Fruit fly (Drosophila melanogaster): ENCODE measurements around the gene Cdep.

The Cdep gene

DNA sequence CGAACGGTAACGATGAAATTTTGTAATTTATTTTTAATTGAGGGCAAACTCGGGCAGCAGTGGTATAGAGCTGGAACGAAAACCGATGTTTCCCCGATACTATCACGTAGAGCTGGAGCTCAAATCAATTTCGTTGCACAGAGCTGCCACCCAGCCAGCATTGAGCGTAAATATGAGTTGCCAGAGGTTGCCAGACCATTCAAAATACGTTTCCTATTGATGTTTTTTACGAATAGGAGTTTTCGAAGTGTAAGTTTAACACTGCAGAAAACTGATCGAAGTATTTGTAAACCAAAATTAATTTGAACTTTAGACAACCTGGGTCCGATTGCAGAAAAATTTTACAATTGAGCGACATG is 42.2 kb downstream of the Cdep start, which contains the start of gene Ubc6 (continued):
- TF ChIP-seq gcm2 (GFP tag; optimal IDR thresholded peaks at IDR 0.05) (peak; percentile 34), lab (GFP tag; optimal IDR thresholded peaks at IDR 0.05) (peak; percentile 74), CG7556 (GFP tag; optimal IDR thresholded peaks at IDR 0.05) (peak; percentile 9), amos (GFP tag; IDR thresholded peaks at IDR 0.05; ENCODE audit: partially characterized antibody) (no peak), CG17829 (tag; optimal IDR thresholded peaks at IDR 0.05) (peak; percentile 78), CG9876 (GFP tag; optimal IDR thresholded peaks at IDR 0.05) (peak; percentile 76), Atf-2 (GFP tag; optimal IDR thresholded peaks at IDR 0.05) (peak; percentile 64), Ptx1 (GFP tag; IDR thresholded peaks at IDR 0.05) (no peak), CG9817 (tag; optimal IDR thresholded peaks at IDR 0.05) (peak; percentile 52), ATbp (GFP tag; optimal IDR thresholded peaks at IDR 0.05) (peak; percentile 9), CG6272 (GFP tag; IDR thresholded peaks at IDR 0.05) (peak; percentile 79), CG2202 (tag; optimal IDR thresholded peaks at IDR 0.05) (peak; percentile 1), mam (GFP tag; optimal IDR thresholded peaks at IDR 0.05) (peak; percentile 85), Bteb2 (GFP tag; optimal IDR thresholded peaks at IDR 0.05) (peak; percentile 58), CG1832 (GFP tag; optimal IDR thresholded peaks at IDR 0.05) (no peak), lmd (GFP tag; IDR thresholded peaks at IDR 0.05) (no peak), run (tag; optimal IDR thresholded peaks at IDR 0.05) (no peak), caup (GFP tag; optimal IDR thresholded peaks at IDR 0.05; ENCODE audit: severe bottlenecking) (peak; percentile 72), fd3F (GFP tag; optimal IDR thresholded peaks at IDR 0.05) (peak; percentile 6), CG17359 (tag; optimal IDR thresholded peaks at IDR 0.05) (peak; percentile 48), CG8478 (optimal IDR thresholded peaks at IDR 0.05) (no peak), Oli (tag; optimal IDR thresholded peaks at IDR 0.05) (no peak), CG5953 (GFP tag; IDR thresholded peaks at IDR 0.05) (no peak), NFAT (GFP tag; IDR thresholded peaks at IDR 0.05) (no peak), abd-A (tag; optimal IDR thresholded peaks at IDR 0.05) (peak; percentile 55), Taf1 (GFP tag; IDR thresholded peaks at IDR 0.05) (no peak), CG14860 (GFP tag; IDR thresholded peaks at IDR 0.05; ENCODE audit: partially characterized antibody) (no peak), crc (GFP tag; optimal IDR thresholded peaks at IDR 0.05) (no peak), Mad (GFP tag; optimal IDR thresholded peaks at IDR 0.05) (peak; percentile 83), sisA (GFP tag; IDR thresholded peaks at IDR 0.05) (no peak), gro (GFP tag; optimal IDR thresholded peaks at IDR 0.05) (peak; percentile 75), Rfx (GFP tag; IDR thresholded peaks at IDR 0.05) (no peak), CG7271 (tag; optimal IDR thresholded peaks at IDR 0.05) (no peak), zen (tag; optimal IDR thresholded peaks at IDR 0.05) (peak; percentile 80), CG18619 (GFP tag; optimal IDR thresholded peaks at IDR 0.05) (peak; percentile 53), CG4854 (GFP tag; optimal IDR thresholded peaks at IDR 0.05) (peak; percentile 46), CG10543 (GFP tag; optimal IDR thresholded peaks at IDR 0.05) (peak; percentile 14), CG14710 (tag; optimal IDR thresholded peaks at IDR 0.05) (peak; percentile 85), vvl (GFP tag; IDR thresholded peaks at IDR 0.05) (no peak), CG8765 (GFP tag; IDR thresholded peaks at IDR 0.05) (no peak), Blimp-1 (GFP tag; optimal IDR thresholded peaks at IDR 0.05) (peak; percentile 47), CG15269 (tag; optimal IDR thresholded peaks at IDR 0.05) (peak; percentile 40), wek (GFP tag; optimal IDR thresholded peaks at IDR 0.05) (no peak), CG9797 (GFP tag; optimal IDR thresholded peaks at IDR 0.05) (peak; percentile 75), CG1603 (tag; optimal IDR thresholded peaks at IDR 0.05) (peak; percentile 94), CG10274 (GFP tag; optimal IDR thresholded peaks at IDR 0.05) (no peak), PHDP (tag; optimal IDR thresholded peaks at IDR 0.05) (peak; percentile 13), Hsf (GFP tag; optimal IDR thresholded peaks at IDR 0.05) (peak; percentile 76), CG2875 (GFP tag; optimal IDR thresholded peaks at IDR 0.05) (peak; percentile 52), cg (GFP tag; optimal IDR thresholded peaks at IDR 0.05) (no peak), her (GFP tag; optimal IDR thresholded peaks at IDR 0.05) (peak; percentile 100)
